Worm (Caenorhabditis elegans): ENCODE results near the gene F13A7.1.

DNA sequence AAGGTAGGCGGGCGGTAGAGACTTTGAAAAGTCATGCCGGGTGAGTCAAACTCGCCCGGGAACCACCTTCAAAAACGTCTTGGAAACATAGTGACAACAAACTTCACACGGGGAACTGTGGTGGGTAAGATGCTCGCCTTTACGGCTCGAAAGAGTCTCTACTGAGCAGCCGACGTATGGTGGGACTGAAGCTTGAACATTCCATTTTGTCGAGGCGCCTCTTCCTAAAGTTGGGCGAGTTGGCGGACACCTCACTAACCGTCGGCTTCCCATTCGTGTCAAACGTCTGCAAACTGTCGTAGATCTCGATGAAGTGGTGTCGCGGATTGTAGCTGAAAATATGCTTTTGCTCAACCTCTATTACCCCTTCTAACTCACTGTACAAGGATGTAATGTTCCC lies 5.2 kb upstream of the F13A7.1 start:
- TF ChIP-seq sptf-1 (tag; optimal IDR thresholded peaks at IDR 0.05) (no peak), nhr-12 (tag; optimal IDR thresholded peaks at IDR 0.05) (no peak), zip-4 (GFP tag; optimal IDR thresholded peaks at IDR 0.05) (no peak), efl-1 (optimal IDR thresholded peaks at IDR 0.05) (no peak), efl-1 (GFP tag; optimal IDR thresholded peaks at IDR 0.05 in 1 of 2) (peak in 1 of 2 experiments; percentile 58), ama-1 (optimal IDR thresholded peaks at IDR 0.05) (no peak)

Data from whole organism, L1 larva.